Fruit fly (Drosophila melanogaster): ENCODE data around the gene Spn28Da.

Spn28Da gene

dm6 chr2L:7925389-7925788 is 36.5 kb upstream of the Spn28Da start (continued):
- TF ChIP-seq nerfin-2 (GFP tag; IDR thresholded peaks at IDR 0.05; ENCODE audit: partially characterized antibody) (no peak), CG17829 (tag; optimal IDR thresholded peaks at IDR 0.05) (peak; percentile 83), crc (GFP tag; optimal IDR thresholded peaks at IDR 0.05) (peak; percentile 82), dmrt99B (tag; optimal IDR thresholded peaks at IDR 0.05) (peak; percentile 96), her (GFP tag; optimal IDR thresholded peaks at IDR 0.05) (peak; percentile 86), fd96Cb (tag; optimal IDR thresholded peaks at IDR 0.05) (peak; percentile 89), CG15514 (GFP tag; optimal IDR thresholded peaks at IDR 0.05) (peak; percentile 81), CG3065 (GFP tag; optimal IDR thresholded peaks at IDR 0.05) (no peak), CHES-1-like (GFP tag; optimal IDR thresholded peaks at IDR 0.05) (peak; percentile 75), E2f1 (GFP tag; IDR thresholded peaks at IDR 0.05) (peak; percentile 88), CG18764 (GFP tag; optimal IDR thresholded peaks at IDR 0.05) (peak; percentile 76), NFAT (GFP tag; IDR thresholded peaks at IDR 0.05) (peak; percentile 55), Sry-β (GFP tag; optimal IDR thresholded peaks at IDR 0.05) (peak; percentile 10), lov (optimal IDR thresholded peaks at IDR 0.05) (no peak), lov (GFP tag; IDR thresholded peaks at IDR 0.05) (peak; percentile 87; the same call in 2 of the 3 replicates), usp (GFP tag; optimal IDR thresholded peaks at IDR 0.05) (no peak), Abd-B (GFP tag; optimal IDR thresholded peaks at IDR 0.05) (peak; percentile 89), gro (GFP tag; optimal IDR thresholded peaks at IDR 0.05) (peak; percentile 86), CG3163 (GFP tag; optimal IDR thresholded peaks at IDR 0.05) (peak; percentile 73), ato (GFP tag; IDR thresholded peaks at IDR 0.05; ENCODE audit: partially characterized antibody) (no peak), CG1233 (GFP tag; optimal IDR thresholded peaks at IDR 0.05) (peak; percentile 83), Sry-δ (GFP tag; optimal IDR thresholded peaks at IDR 0.05) (peak; percentile 52), CG8388 (GFP tag; optimal IDR thresholded peaks at IDR 0.05) (peak; percentile 85), CG5953 (GFP tag; IDR thresholded peaks at IDR 0.05) (peak; percentile 77), stwl (tag; optimal IDR thresholded peaks at IDR 0.05) (no peak), CG15601 (tag; optimal IDR thresholded peaks at IDR 0.05) (peak; percentile 82), CG10147 (GFP tag; optimal IDR thresholded peaks at IDR 0.05) (peak; percentile 81), CG7745 (tag; optimal IDR thresholded peaks at IDR 0.05) (no peak), CG7271 (tag; optimal IDR thresholded peaks at IDR 0.05) (peak; percentile 63), CG6654 (GFP tag; optimal IDR thresholded peaks at IDR 0.05) (peak; percentile 69), repo (GFP tag; optimal IDR thresholded peaks at IDR 0.05) (peak; percentile 84), CG7928 (GFP tag; optimal IDR thresholded peaks at IDR 0.05) (peak; percentile 17), CG10979 (tag; optimal IDR thresholded peaks at IDR 0.05) (peak; percentile 88), CG5180 (GFP tag; optimal IDR thresholded peaks at IDR 0.05) (peak; percentile 78), phol (tag; optimal IDR thresholded peaks at IDR 0.05) (peak; percentile 86), wek (GFP tag; optimal IDR thresholded peaks at IDR 0.05) (peak; percentile 52), Hr78 (GFP tag; optimal IDR thresholded peaks at IDR 0.05) (peak in 1 of 2 experiments; percentile 59), NC2α (GFP tag; optimal IDR thresholded peaks at IDR 0.05) (peak; percentile 49), gem (tag; optimal IDR thresholded peaks at IDR 0.05) (peak; percentile 91), CG9215 (GFP tag; IDR thresholded peaks at IDR 0.05) (peak; percentile 80), onecut (GFP tag; IDR thresholded peaks at IDR 0.05) (peak; percentile 90), CG12942 (GFP tag; optimal IDR thresholded peaks at IDR 0.05) (peak; percentile 68), CG9437 (GFP tag; optimal IDR thresholded peaks at IDR 0.05) (peak; percentile 68), al (GFP tag; IDR thresholded peaks at IDR 0.05) (peak; percentile 62), CG6854 (GFP tag; optimal IDR thresholded peaks at IDR 0.05) (peak; percentile 88), CG14860 (GFP tag; IDR thresholded peaks at IDR 0.05; ENCODE audit: partially characterized antibody) (peak; percentile 41; the same call in 1 of the 3 replicates), slp2 (GFP tag; optimal IDR thresholded peaks at IDR 0.05) (peak; percentile 70), CG34224 (GFP tag; IDR thresholded peaks at IDR 0.05; ENCODE audit: partially characterized antibody) (no peak), kay (GFP tag; optimal IDR thresholded peaks at IDR 0.05) (peak; percentile 74), Xrp1 (GFP tag; IDR thresholded peaks at IDR 0.05) (peak; percentile 93)

Data from whole organism, embryonic.